Fruit fly (Drosophila melanogaster): ENCODE measurements around the gene CG15564.

- TF ChIP-seq Dfd (GFP tag; optimal IDR thresholded peaks at IDR 0.05) (no peak), CG9705 (GFP tag; optimal IDR thresholded peaks at IDR 0.05) (no peak), Hr78 (GFP tag; optimal IDR thresholded peaks at IDR 0.05) (no peak), ey (GFP tag; optimal IDR thresholded peaks at IDR 0.05) (no peak), usp (GFP tag; optimal IDR thresholded peaks at IDR 0.05) (no peak), woc (GFP tag; optimal IDR thresholded peaks at IDR 0.05) (no peak)
Observed at dm6 chr3R:31259947-31260346, 24.8 kb upstream of the CG15564 start, which contains the start of gene CAH16.

Data from whole organism, wandering third instar larva.